Worm (Caenorhabditis elegans) whole organism, L2 larva: Measurements from ENCODE around the gene dpy-22.

Source experiments
- C34F6.9 ChIP-seq: fragments of 150-350 bp; optimal IDR thresholded peaks from 2 replicates; lab custom pipeline; 2014; ENCODE audit warnings: missing biosample characterization, missing genetic modification characterization
- F13H6.1 ChIP-seq: sonication (generic microtip); optimal IDR thresholded peaks from 2 replicates; lab custom pipeline; 2016; ENCODE audit warnings: missing genetic modification characterization, missing compliant biosample characterization
- R02D3.7 ChIP-seq: fragments of 150-350 bp; optimal IDR thresholded peaks from 2 replicates; lab custom pipeline; 2014; ENCODE audit warnings: missing biosample characterization, missing genetic modification characterization
- Y55F3AM.14 ChIP-seq: fragments of 200-800 bp; sonication (Bioruptor generic); optimal IDR thresholded peaks from 2 replicates; lab custom pipeline; 2018; ENCODE audit warnings: mild to moderate bottlenecking, missing genetic modification characterization, missing compliant biosample characterization
- ZK546.5 ChIP-seq: sonication (generic microtip); optimal IDR thresholded peaks from 2 replicates; lab custom pipeline; 2017; ENCODE audit warnings: missing biosample characterization, missing genetic modification characterization
- aly-2 ChIP-seq: fragments of 150-350 bp; optimal IDR thresholded peaks from 2 replicates; lab custom pipeline; 2014; ENCODE audit warnings: missing biosample characterization, missing genetic modification characterization
- ama-1 ChIP-seq: fragments of 150-350 bp; optimal IDR thresholded peaks from 2 replicates; lab custom pipeline; 2018; ENCODE audit warnings: inconsistent platforms
- blmp-1 ChIP-seq: sonication (generic microtip); optimal IDR thresholded peaks from 2 replicates; lab custom pipeline; 2017; ENCODE audit warnings: missing genetic modification characterization, mild to moderate bottlenecking, missing compliant biosample characterization, antibody characterized with exemption, moderate library complexity; ENCODE audit not compliant: insufficient read depth
- ceh-16 ChIP-seq: fragments of 150-350 bp; optimal IDR thresholded peaks from 2 replicates; lab custom pipeline; 2014; ENCODE audit warnings: missing biosample characterization, missing genetic modification characterization
- ceh-82 ChIP-seq: fragments of 150-350 bp; optimal IDR thresholded peaks from 2 replicates; lab custom pipeline; 2014; ENCODE audit warnings: missing biosample characterization, missing genetic modification characterization
- crh-2 ChIP-seq: sonication (generic microtip); optimal IDR thresholded peaks from 2 replicates; lab custom pipeline; 2017; ENCODE audit warnings: missing biosample characterization, missing genetic modification characterization
- dmd-4 ChIP-seq: sonication (generic microtip); optimal IDR thresholded peaks from 2 replicates; lab custom pipeline; 2017; ENCODE audit warnings: missing biosample characterization, missing genetic modification characterization
- egl-27 ChIP-seq: sonication (generic microtip); optimal IDR thresholded peaks from 3 replicates; lab custom pipeline; 2017; ENCODE audit warnings: missing biosample characterization, missing genetic modification reagents, missing genetic modification characterization
- elt-3 ChIP-seq: sonication (generic microtip); optimal IDR thresholded peaks from 2 replicates; lab custom pipeline; 2017; ENCODE audit warnings: missing biosample characterization, missing genetic modification characterization
- gmeb-1 ChIP-seq: fragments of 150-350 bp; optimal IDR thresholded peaks from 2 replicates; lab custom pipeline; 2014; ENCODE audit warnings: missing biosample characterization, missing genetic modification characterization
- lin-11 ChIP-seq: fragments of 150-350 bp; sonication (generic microtip); optimal IDR thresholded peaks from 2 replicates; lab custom pipeline; 2014; ENCODE audit warnings: missing biosample characterization, missing genetic modification characterization, inconsistent platforms, mixed read lengths
- lin-13 ChIP-seq: fragments of 150-350 bp; optimal IDR thresholded peaks from 2 replicates; lab custom pipeline; 2014; ENCODE audit warnings: missing biosample characterization, missing genetic modification reagents, missing genetic modification characterization
- lsy-2 ChIP-seq, 2 experiments: fragments of 150-350 bp in 1 of 2; sonication (generic microtip) in 1 of 2; optimal IDR thresholded peaks; 2 replicates each; lab custom pipeline; 2014 to 2017; ENCODE audit warnings: missing biosample characterization in 2 of 2, missing genetic modification characterization in 2 of 2
- mab-5 ChIP-seq: fragments of 150-350 bp; optimal IDR thresholded peaks from 2 replicates; lab custom pipeline; 2014; ENCODE audit warnings: missing biosample characterization, missing genetic modification characterization
- mbf-1 ChIP-seq: sonication (generic microtip); optimal IDR thresholded peaks from 2 replicates; lab custom pipeline; 2017; ENCODE audit warnings: missing biosample characterization, missing genetic modification characterization
- mdl-1 ChIP-seq, 2 experiments: fragments of 150-350 bp in 1 of 2; sonication (generic microtip) in 1 of 2; optimal IDR thresholded peaks; 2 replicates each; lab custom pipeline; 2017; ENCODE audit warnings: missing biosample characterization in 2 of 2, missing genetic modification characterization in 2 of 2
- nhr-10 ChIP-seq: sonication (generic microtip); optimal IDR thresholded peaks from 2 replicates; lab custom pipeline; 2017; ENCODE audit warnings: missing biosample characterization, missing genetic modification characterization
- nhr-11 ChIP-seq: fragments of 150-350 bp; optimal IDR thresholded peaks from 2 replicates; lab custom pipeline; 2014; ENCODE audit warnings: missing biosample characterization, missing genetic modification characterization
- nhr-12 ChIP-seq: fragments of 150-350 bp; optimal IDR thresholded peaks from 2 replicates; lab custom pipeline; 2014; ENCODE audit warnings: missing biosample characterization, missing genetic modification characterization
- nhr-129 ChIP-seq: fragments of 150-350 bp; optimal IDR thresholded peaks from 2 replicates; lab custom pipeline; 2014; ENCODE audit warnings: missing biosample characterization, missing genetic modification characterization
- nhr-237 ChIP-seq: fragments of 150-350 bp; optimal IDR thresholded peaks from 2 replicates; lab custom pipeline; 2014; ENCODE audit warnings: missing biosample characterization, missing genetic modification characterization
- nhr-25 ChIP-seq: fragments of 150-350 bp; sonication (generic microtip); optimal IDR thresholded peaks from 3 replicates; lab custom pipeline; 2014; ENCODE audit warnings: missing biosample characterization, missing genetic modification characterization
- nhr-6 ChIP-seq: fragments of 150-350 bp; optimal IDR thresholded peaks from 2 replicates; lab custom pipeline; 2014; ENCODE audit warnings: missing biosample characterization, missing genetic modification characterization
- nhr-77 ChIP-seq: fragments of 150-350 bp; optimal IDR thresholded peaks from 2 replicates; lab custom pipeline; 2014; ENCODE audit warnings: missing biosample characterization, missing genetic modification characterization
- peb-1 ChIP-seq: fragments of 150-350 bp; optimal IDR thresholded peaks from 2 replicates; lab custom pipeline; 2014; ENCODE audit warnings: missing biosample characterization, missing genetic modification characterization
- sem-4 ChIP-seq: fragments of 150-350 bp; optimal IDR thresholded peaks from 2 replicates; lab custom pipeline; 2014; ENCODE audit warnings: missing biosample characterization, missing genetic modification reagents, missing genetic modification characterization
- skn-1 ChIP-seq: sonication (generic microtip); optimal IDR thresholded peaks from 2 replicates; lab custom pipeline; 2017; ENCODE audit warnings: missing biosample characterization, missing genetic modification characterization
- sma-3 ChIP-seq: sonication (generic microtip); optimal IDR thresholded peaks from 2 replicates; lab custom pipeline; 2016; ENCODE audit warnings: missing genetic modification reagents, missing genetic modification characterization, missing compliant biosample characterization
- sma-9 ChIP-seq, 2 experiments: fragments of 150-350 bp in 1 of 2; sonication (generic microtip) in 1 of 2; optimal IDR thresholded peaks; 2 replicates each; lab custom pipeline; 2014 to 2016; ENCODE audit warnings: missing genetic modification characterization in 2 of 2, mild to moderate bottlenecking in 1 of 2, missing biosample characterization in 1 of 2, missing compliant biosample characterization in 1 of 2, missing genetic modification reagents in 1 of 2, moderate library complexity in 1 of 2
- snpc-4 ChIP-seq: fragments of 150-350 bp; optimal IDR thresholded peaks from 2 replicates; lab custom pipeline; 2014; ENCODE audit warnings: missing biosample characterization, missing genetic modification characterization
- unc-39 ChIP-seq: fragments of 150-350 bp; optimal IDR thresholded peaks from 2 replicates; lab custom pipeline; 2014; ENCODE audit warnings: missing biosample characterization, missing genetic modification characterization
- unc-55 ChIP-seq: fragments of 150-350 bp; sonication (generic microtip); optimal IDR thresholded peaks from 3 replicates; lab custom pipeline; 2014; ENCODE audit warnings: missing biosample characterization, missing genetic modification reagents, missing genetic modification characterization
- unc-62 ChIP-seq: fragments of 150-350 bp; optimal IDR thresholded peaks from 2 replicates; lab custom pipeline; 2014; ENCODE audit warnings: missing biosample characterization, missing genetic modification reagents, missing genetic modification characterization
- zag-1 ChIP-seq: fragments of 150-350 bp; optimal IDR thresholded peaks from 2 replicates; lab custom pipeline; 2014; ENCODE audit warnings: missing biosample characterization, missing genetic modification characterization
- ztf-1 ChIP-seq: fragments of 200-800 bp; sonication (Bioruptor generic); conservative IDR thresholded peaks from 2 replicates; pipeline ENCODE4 v1.3.6; 2022; ENCODE audit warnings: missing genetic modification characterization, missing compliant biosample characterization
- ztf-11 ChIP-seq: sonication (generic microtip); optimal IDR thresholded peaks from 2 replicates; lab custom pipeline; 2017; ENCODE audit warnings: missing biosample characterization, missing genetic modification characterization
- ztf-4 ChIP-seq: fragments of 150-350 bp; optimal IDR thresholded peaks from 2 replicates; lab custom pipeline; 2014; ENCODE audit warnings: missing biosample characterization, missing genetic modification characterization

Gene dpy-22

DNA sequence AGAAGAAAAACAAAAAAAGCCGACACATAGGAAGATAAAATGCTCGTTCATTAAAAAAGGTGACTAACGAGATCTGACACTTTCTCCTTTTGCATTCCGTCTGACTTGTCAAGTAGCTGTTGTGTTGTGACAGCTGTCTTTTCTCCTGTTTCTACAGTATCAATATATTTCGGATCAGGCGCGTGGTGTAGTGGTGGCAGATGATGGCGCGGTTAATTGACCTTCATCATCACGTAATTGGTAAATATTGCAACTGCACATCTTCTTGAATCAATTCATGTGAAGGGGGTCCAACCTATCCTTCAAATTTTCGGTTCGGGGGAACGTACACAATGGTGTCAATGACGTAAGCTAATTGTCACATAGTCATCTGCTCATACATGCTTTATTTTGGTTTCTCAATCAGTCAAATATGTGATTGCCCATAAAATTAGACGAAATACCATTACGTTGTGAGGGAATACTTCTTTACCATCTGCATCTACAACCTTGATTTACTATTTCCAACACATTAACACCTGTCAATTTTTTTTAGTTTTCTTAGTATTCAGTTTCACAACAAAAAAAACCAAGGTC, 26.2 kb upstream of the dpy-22 start:
- TF ChIP-seq gmeb-1 (tag; lab: Kevin White, UChicago) = no peak
- no peak for TF ChIP-seq egl-27 (tag; lab: Kevin White, UChicago)
- no peak for TF ChIP-seq mbf-1 (tag; lab: Kevin White, UChicago)
- no peak for TF ChIP-seq lin-11 (tag; lab: Kevin White, UChicago)
- TF ChIP-seq nhr-6 = no peak
- no peak for TF ChIP-seq zag-1 (tag; lab: Kevin White, UChicago)
- TF ChIP-seq ZK546.5 = no peak
- TF ChIP-seq sma-3 = no peak
- TF ChIP-seq sem-4 (tag; lab: Kevin White, UChicago) = no peak
- no peak for TF ChIP-seq snpc-4 (tag; lab: Kevin White, UChicago)

DNA sequence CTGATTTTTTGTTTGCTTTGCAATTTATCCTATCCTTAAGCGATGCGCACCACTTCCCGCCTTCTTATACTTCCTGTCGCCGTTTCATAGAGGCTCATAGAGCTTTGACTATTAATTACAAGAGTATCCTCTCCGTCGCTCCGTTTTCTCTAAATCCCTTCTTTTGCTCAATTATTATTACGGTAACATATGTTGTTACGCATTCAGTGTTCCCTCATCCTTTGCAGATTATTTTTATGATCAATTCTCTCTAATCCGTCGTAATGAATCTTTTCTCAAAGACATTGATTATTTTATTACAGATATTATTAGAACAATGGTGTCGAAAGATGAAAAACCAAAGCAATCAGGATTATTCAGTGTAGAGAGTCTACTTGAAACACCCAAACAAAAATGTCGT, 24.9 kb upstream of the dpy-22 start, which contains the start of gene vab-15:
Gene vab-15, plus strand, starts transcription at position 301 of the 400 bp plus-strand sequence.
- TF ChIP-seq ztf-1 (GFP tag; lab: Robert Waterston, UW) (no peak), nhr-11 (no peak), nhr-25 (tag; lab: Kevin White, UChicago) (no peak), nhr-129 (no peak), nhr-12 (no peak), ceh-16 (tag; lab: Kevin White, UChicago) (no peak), ZK546.5 (no peak), ztf-11 (tag; lab: Kevin White, UChicago) (no peak), nhr-77 (no peak), unc-39 (tag; lab: Kevin White, UChicago) (no peak), zag-1 (tag; lab: Kevin White, UChicago) (no peak), unc-62 (GFP tag; lab: Kevin White, UChicago) (no peak), ztf-4 (tag; lab: Kevin White, UChicago) (no peak), blmp-1 (no peak), sma-9 (GFP tag; optimal IDR thresholded peaks at IDR 0.05; lab: Kevin White, UChicago) (no peak), sma-9 (tag; optimal IDR thresholded peaks at IDR 0.05; lab: Kevin White, UChicago) (no peak), elt-3 (no peak), snpc-4 (tag; lab: Kevin White, UChicago) (no peak), mdl-1 (tag; optimal IDR thresholded peaks at IDR 0.05; lab: Kevin White, UChicago) (no peak), ceh-82 (no peak), unc-55 (GFP tag; lab: Kevin White, UChicago) (no peak)

DNA sequence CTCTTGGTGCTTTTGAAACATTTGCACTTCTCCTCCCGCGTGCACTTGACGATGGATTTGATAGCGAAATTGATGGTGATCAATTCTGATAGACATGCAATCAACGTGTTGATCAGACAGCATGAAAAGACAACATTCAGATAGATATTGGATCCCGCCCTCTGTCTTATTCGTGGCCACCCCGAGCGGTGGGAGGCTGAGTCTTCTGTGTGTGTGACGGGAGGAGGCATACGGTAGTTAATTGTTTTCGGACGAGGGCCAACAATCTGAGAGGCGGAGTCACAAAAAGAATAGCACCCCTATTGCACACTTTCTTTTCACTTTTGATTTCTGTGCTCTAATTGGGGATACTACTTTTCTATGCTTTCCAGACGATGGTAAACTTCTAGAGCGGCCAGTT, 23.8 kb upstream of the dpy-22 start:
- no peak for TF ChIP-seq mab-5 (tag; lab: Kevin White, UChicago)
- TF ChIP-seq lsy-2 (tag; optimal IDR thresholded peaks at IDR 0.05; lab: Kevin White, UChicago) = peak in 1 of 2 experiments; percentile 33

DNA sequence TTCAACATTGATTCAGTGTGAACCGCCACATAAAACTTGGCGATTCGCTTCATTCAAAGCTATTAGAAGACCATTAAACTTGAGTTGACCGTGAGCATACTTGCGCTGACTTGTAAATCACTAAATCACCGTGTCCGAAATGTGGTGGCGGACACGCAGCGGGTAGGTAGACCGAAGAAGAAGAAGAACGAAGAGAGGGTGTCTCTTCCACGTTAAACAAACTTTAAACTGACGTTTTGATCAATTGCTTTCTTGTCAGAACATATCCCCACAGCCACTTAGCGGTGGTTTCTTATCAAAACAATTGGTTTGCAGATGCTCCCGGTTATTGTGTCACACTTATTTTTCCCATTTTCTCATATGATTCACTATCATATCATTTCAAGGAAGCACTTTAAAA, 21.5 kb upstream of the dpy-22 start:
- TF ChIP-seq ceh-16 (tag; lab: Kevin White, UChicago) (no peak), C34F6.9 (tag; lab: Kevin White, UChicago) (no peak)

DNA sequence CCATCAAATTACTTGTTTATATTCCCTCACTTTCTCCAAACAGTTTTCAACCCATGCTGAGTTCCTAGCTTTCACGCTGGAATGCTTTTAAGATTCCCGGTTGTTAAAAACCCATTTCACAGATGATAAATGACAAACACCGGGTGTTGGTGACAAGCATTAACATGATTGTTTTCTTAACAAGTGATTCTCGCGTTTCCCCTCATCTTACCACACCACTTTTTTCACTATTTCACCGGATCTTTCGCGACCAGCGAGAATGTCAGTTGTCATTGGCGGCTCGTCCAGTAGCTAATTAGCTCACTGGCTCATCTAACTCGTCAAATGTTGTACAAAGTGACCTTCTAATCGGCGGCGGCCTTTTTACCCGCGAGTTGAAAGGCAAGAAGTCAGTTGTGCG, 20.0 kb upstream of the dpy-22 start:
- TF ChIP-seq nhr-10 = no peak
- TF ChIP-seq nhr-6 = no peak
- TF ChIP-seq nhr-25 (tag; lab: Kevin White, UChicago) = no peak
- TF ChIP-seq unc-55 (GFP tag; lab: Kevin White, UChicago) = no peak
- TF ChIP-seq nhr-12 = no peak
- TF ChIP-seq peb-1 (tag; lab: Kevin White, UChicago) = no peak
- TF ChIP-seq dmd-4 (tag; lab: Kevin White, UChicago) = no peak
- no peak for TF ChIP-seq F13H6.1
- TF ChIP-seq nhr-77 = no peak
- no peak for TF ChIP-seq C34F6.9 (tag; lab: Kevin White, UChicago)
- no peak for TF ChIP-seq sma-9 (GFP tag; optimal IDR thresholded peaks at IDR 0.05; lab: Kevin White, UChicago)
- no peak for TF ChIP-seq sma-9 (tag; optimal IDR thresholded peaks at IDR 0.05; lab: Kevin White, UChicago)
- no peak for TF ChIP-seq aly-2 (tag; lab: Kevin White, UChicago)
- TF ChIP-seq lsy-2 (tag; optimal IDR thresholded peaks at IDR 0.05; lab: Kevin White, UChicago) = peak in 1 of 2 experiments; percentile 13
- TF ChIP-seq egl-27 (tag; lab: Kevin White, UChicago) = no peak
- peak; percentile 24 for TF ChIP-seq sem-4 (tag; lab: Kevin White, UChicago)
- no peak for TF ChIP-seq Y55F3AM.14 (GFP tag; lab: Kevin White, UChicago)
- TF ChIP-seq ztf-4 (tag; lab: Kevin White, UChicago) = no peak
- no peak for TF ChIP-seq nhr-237 (tag; lab: Kevin White, UChicago)
- no peak for TF ChIP-seq ztf-1 (GFP tag; lab: Robert Waterston, UW)
- no peak for TF ChIP-seq unc-39 (tag; lab: Kevin White, UChicago)
- TF ChIP-seq mab-5 (tag; lab: Kevin White, UChicago) = peak; percentile 2
- TF ChIP-seq ztf-11 (tag; lab: Kevin White, UChicago) = no peak
- TF ChIP-seq R02D3.7 (tag; lab: Kevin White, UChicago) = no peak
- TF ChIP-seq zag-1 (tag; lab: Kevin White, UChicago) = no peak
- TF ChIP-seq ceh-82 = no peak
- peak; percentile 32 for TF ChIP-seq nhr-129
- no peak for TF ChIP-seq crh-2 (tag; lab: Kevin White, UChicago)
- no peak for TF ChIP-seq skn-1 (tag; lab: Kevin White, UChicago)
- TF ChIP-seq ama-1 (lab: Kevin White, UChicago) = no peak
- TF ChIP-seq lin-13 (GFP tag; lab: Kevin White, UChicago) = no peak
- TF ChIP-seq blmp-1 = no peak
- TF ChIP-seq snpc-4 (tag; lab: Kevin White, UChicago) = no peak
- TF ChIP-seq mbf-1 (tag; lab: Kevin White, UChicago) = no peak
